Fruit fly (Drosophila melanogaster): ENCODE data around the gene TTLL6B.
A peak's percentile ranks its signal among the peaks of the same experiment; 100 is the strongest.

Gene TTLL6B

dm6 chr3R:27223012-27223411 is 27.8 kb downstream of the TTLL6B start:
- no peak for TF ChIP-seq D1 (tag; optimal IDR thresholded peaks at IDR 0.05)
- no peak for TF ChIP-seq CG34367 (tag; optimal IDR thresholded peaks at IDR 0.05)
- no peak for TF ChIP-seq CG17806 (tag; optimal IDR thresholded peaks at IDR 0.05)
- no peak for TF ChIP-seq CG9948 (tag; optimal IDR thresholded peaks at IDR 0.05)
- no peak for TF ChIP-seq EcR (GFP tag; optimal IDR thresholded peaks at IDR 0.05)
- TF ChIP-seq CG4496 (GFP tag; IDR thresholded peaks at IDR 0.05) = no peak
- no peak for TF ChIP-seq fd96Ca (GFP tag; IDR thresholded peaks at IDR 0.05)
- TF ChIP-seq CG32121 (GFP tag; IDR thresholded peaks at IDR 0.05) = no peak
- TF ChIP-seq Snoo (tag; optimal IDR thresholded peaks at IDR 0.05) = no peak
- TF ChIP-seq CG8159 (tag; optimal IDR thresholded peaks at IDR 0.05) = no peak
- no peak for TF ChIP-seq CG10348 (GFP tag; IDR thresholded peaks at IDR 0.05)
- no peak for TF ChIP-seq rn (GFP tag; IDR thresholded peaks at IDR 0.05)

DNA sequence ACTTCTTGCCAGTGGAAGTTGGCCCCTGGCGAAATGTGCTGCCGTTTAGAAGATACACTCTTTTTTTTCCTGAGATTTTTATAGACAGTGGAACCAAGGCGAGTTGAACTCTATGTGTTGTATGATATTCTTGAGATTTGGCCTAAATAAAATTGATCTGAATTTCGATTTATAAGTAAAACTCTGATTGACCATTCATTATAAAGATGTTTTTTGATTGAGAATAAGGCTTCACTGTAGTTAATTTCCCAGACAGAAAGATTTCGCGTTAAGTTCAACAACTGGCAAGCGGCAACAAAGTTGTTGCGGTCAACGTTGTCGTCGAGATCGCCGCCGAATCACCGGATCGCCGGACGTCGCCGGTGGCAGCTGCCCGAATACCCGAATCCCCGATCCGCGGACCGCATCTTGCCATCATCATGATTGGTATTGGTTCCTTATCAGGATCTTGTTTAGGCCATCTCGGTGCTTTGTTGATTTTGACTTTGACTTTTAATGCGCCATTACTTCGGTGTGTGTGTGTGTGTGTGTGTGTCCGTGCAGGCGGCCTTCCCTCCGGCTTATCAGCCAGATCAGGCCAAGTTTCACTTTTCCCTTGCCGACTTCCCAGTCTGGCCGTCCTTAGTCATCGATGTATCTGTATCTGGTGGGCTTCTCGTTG is 28.7 kb downstream of the TTLL6B start:
- TF ChIP-seq CG17806 (tag; optimal IDR thresholded peaks at IDR 0.05) = peak; percentile 59
- peak; percentile 72 for TF ChIP-seq CG15710 (tag; optimal IDR thresholded peaks at IDR 0.05)
- no peak for TF ChIP-seq rn (GFP tag; IDR thresholded peaks at IDR 0.05)
- no peak for TF ChIP-seq CG10348 (GFP tag; IDR thresholded peaks at IDR 0.05)
- peak; percentile 28 for TF ChIP-seq gl (tag; optimal IDR thresholded peaks at IDR 0.05)
- TF ChIP-seq CG14655 (GFP tag; optimal IDR thresholded peaks at IDR 0.05) = no peak
- no peak for TF ChIP-seq Ets98B (GFP tag; IDR thresholded peaks at IDR 0.05)
- TF ChIP-seq D1 (tag; optimal IDR thresholded peaks at IDR 0.05) = no peak
- peak; percentile 48 for TF ChIP-seq CG34367 (tag; optimal IDR thresholded peaks at IDR 0.05)
- peak; percentile 20 for TF ChIP-seq Snoo (tag; optimal IDR thresholded peaks at IDR 0.05)
- peak; percentile 37 for TF ChIP-seq CG9948 (tag; optimal IDR thresholded peaks at IDR 0.05)
- TF ChIP-seq Pif1A (GFP tag; optimal IDR thresholded peaks at IDR 0.05) = peak; percentile 39
- TF ChIP-seq EcR (GFP tag; optimal IDR thresholded peaks at IDR 0.05) = peak; percentile 52
- TF ChIP-seq CG8159 (tag; optimal IDR thresholded peaks at IDR 0.05) = peak; percentile 71
- TF ChIP-seq CG13204 (GFP tag; optimal IDR thresholded peaks at IDR 0.05) = no peak
- TF ChIP-seq fd96Ca (GFP tag; IDR thresholded peaks at IDR 0.05) = no peak
- TF ChIP-seq CG32121 (GFP tag; IDR thresholded peaks at IDR 0.05) = no peak
- no peak for TF ChIP-seq CG4496 (GFP tag; IDR thresholded peaks at IDR 0.05)
- no peak for TF ChIP-seq CG8301 (tag; optimal IDR thresholded peaks at IDR 0.05)
- no peak for TF ChIP-seq Pif1B (GFP tag; optimal IDR thresholded peaks at IDR 0.05)
- TF ChIP-seq CG12605 (GFP tag; IDR thresholded peaks at IDR 0.05) = no peak

dm6 chr3R:27220829-27221463 is 29.9 kb downstream of the TTLL6B start:
- peak; percentile 7 for TF ChIP-seq CG8301 (tag; optimal IDR thresholded peaks at IDR 0.05)
- TF ChIP-seq Pif1A (GFP tag; optimal IDR thresholded peaks at IDR 0.05) = no peak
- TF ChIP-seq CG14655 (GFP tag; optimal IDR thresholded peaks at IDR 0.05) = peak; percentile 41
- no peak for TF ChIP-seq fd96Ca (GFP tag; IDR thresholded peaks at IDR 0.05)
- no peak for TF ChIP-seq CG17806 (tag; optimal IDR thresholded peaks at IDR 0.05)
- TF ChIP-seq CG8159 (tag; optimal IDR thresholded peaks at IDR 0.05) = no peak
- TF ChIP-seq CG10348 (GFP tag; IDR thresholded peaks at IDR 0.05) = no peak
- TF ChIP-seq Snoo (tag; optimal IDR thresholded peaks at IDR 0.05) = no peak
- no peak for TF ChIP-seq D1 (tag; optimal IDR thresholded peaks at IDR 0.05)
- TF ChIP-seq CG13204 (GFP tag; optimal IDR thresholded peaks at IDR 0.05) = no peak
- TF ChIP-seq gl (tag; optimal IDR thresholded peaks at IDR 0.05) = no peak
- TF ChIP-seq EcR (GFP tag; optimal IDR thresholded peaks at IDR 0.05) = no peak

- no peak for TF ChIP-seq gl (tag; optimal IDR thresholded peaks at IDR 0.05)
- no peak for TF ChIP-seq CG15710 (tag; optimal IDR thresholded peaks at IDR 0.05)
- peak; percentile 50 for TF ChIP-seq EcR (GFP tag; optimal IDR thresholded peaks at IDR 0.05)
- no peak for TF ChIP-seq CG32121 (GFP tag; IDR thresholded peaks at IDR 0.05)
- TF ChIP-seq CG12605 (GFP tag; IDR thresholded peaks at IDR 0.05) = no peak
- no peak for TF ChIP-seq CG17806 (tag; optimal IDR thresholded peaks at IDR 0.05)
- TF ChIP-seq CG13204 (GFP tag; optimal IDR thresholded peaks at IDR 0.05) = peak; percentile 36
- no peak for TF ChIP-seq CG9948 (tag; optimal IDR thresholded peaks at IDR 0.05)
- no peak for TF ChIP-seq Snoo (tag; optimal IDR thresholded peaks at IDR 0.05)
- no peak for TF ChIP-seq Pif1A (GFP tag; optimal IDR thresholded peaks at IDR 0.05)
- no peak for TF ChIP-seq Ets98B (GFP tag; IDR thresholded peaks at IDR 0.05)
- no peak for TF ChIP-seq CG34367 (tag; optimal IDR thresholded peaks at IDR 0.05)
Measured at dm6 chr3R:27218814-27219213, 32.0 kb downstream of the TTLL6B start.

DNA sequence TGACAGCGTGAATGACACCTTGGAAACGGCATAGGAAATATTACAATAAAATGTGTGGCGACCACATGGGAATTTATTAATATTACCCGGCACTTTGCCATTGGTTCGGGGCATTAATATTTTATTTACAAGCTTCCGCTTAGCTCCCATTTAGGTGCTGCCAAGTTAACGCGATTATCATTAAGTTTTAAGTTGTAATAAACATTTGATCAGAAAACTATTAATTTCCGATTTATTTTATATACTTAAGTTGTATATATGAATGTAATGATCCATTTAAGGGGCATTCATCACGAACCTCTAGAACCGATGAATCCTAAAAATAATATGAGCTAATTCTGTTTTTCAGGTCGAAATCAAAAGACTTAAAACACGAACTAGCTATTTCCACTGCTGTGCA is 32.5 kb downstream of the TTLL6B start:
- TF ChIP-seq CG8301 (tag; optimal IDR thresholded peaks at IDR 0.05) = no peak
- TF ChIP-seq CG8159 (tag; optimal IDR thresholded peaks at IDR 0.05) = peak; percentile 8

- peak; percentile 63 for TF ChIP-seq CG34367 (tag; optimal IDR thresholded peaks at IDR 0.05)
- peak; percentile 80 for TF ChIP-seq CG14655 (GFP tag; optimal IDR thresholded peaks at IDR 0.05)
- TF ChIP-seq D1 (tag; optimal IDR thresholded peaks at IDR 0.05) = peak; percentile 62
- no peak for TF ChIP-seq Ets98B (GFP tag; IDR thresholded peaks at IDR 0.05)
- TF ChIP-seq CG13204 (GFP tag; optimal IDR thresholded peaks at IDR 0.05) = peak; percentile 90
- TF ChIP-seq CG17806 (tag; optimal IDR thresholded peaks at IDR 0.05) = peak; percentile 77
- peak; percentile 71 for TF ChIP-seq CG8301 (tag; optimal IDR thresholded peaks at IDR 0.05)
- no peak for TF ChIP-seq fd96Ca (GFP tag; IDR thresholded peaks at IDR 0.05)
- TF ChIP-seq Pif1A (GFP tag; optimal IDR thresholded peaks at IDR 0.05) = peak; percentile 62
- TF ChIP-seq CG9948 (tag; optimal IDR thresholded peaks at IDR 0.05) = peak; percentile 70
- peak; percentile 47 for TF ChIP-seq Pif1B (GFP tag; optimal IDR thresholded peaks at IDR 0.05)
- 0 out of 3 replicates have a peak, but pooled peaks have one; percentile 55 for TF ChIP-seq CG4496 (GFP tag; IDR thresholded peaks at IDR 0.05)
- TF ChIP-seq CG32121 (GFP tag; IDR thresholded peaks at IDR 0.05) = peak; percentile 61
- no peak for TF ChIP-seq CG12605 (GFP tag; IDR thresholded peaks at IDR 0.05)
- TF ChIP-seq CG15710 (tag; optimal IDR thresholded peaks at IDR 0.05) = peak; percentile 71
- peak; percentile 46 for TF ChIP-seq EcR (GFP tag; optimal IDR thresholded peaks at IDR 0.05)
- TF ChIP-seq Snoo (tag; optimal IDR thresholded peaks at IDR 0.05) = peak; percentile 68
- peak; percentile 79 for TF ChIP-seq CG8159 (tag; optimal IDR thresholded peaks at IDR 0.05)
- no peak for TF ChIP-seq gl (tag; optimal IDR thresholded peaks at IDR 0.05)
Measured at dm6 chr3R:27217465-27218059, 33.2 kb downstream of the TTLL6B start.
